Fruit fly (Drosophila melanogaster): ENCODE measurements around the gene CG6885.

CG6885 gene

DNA sequence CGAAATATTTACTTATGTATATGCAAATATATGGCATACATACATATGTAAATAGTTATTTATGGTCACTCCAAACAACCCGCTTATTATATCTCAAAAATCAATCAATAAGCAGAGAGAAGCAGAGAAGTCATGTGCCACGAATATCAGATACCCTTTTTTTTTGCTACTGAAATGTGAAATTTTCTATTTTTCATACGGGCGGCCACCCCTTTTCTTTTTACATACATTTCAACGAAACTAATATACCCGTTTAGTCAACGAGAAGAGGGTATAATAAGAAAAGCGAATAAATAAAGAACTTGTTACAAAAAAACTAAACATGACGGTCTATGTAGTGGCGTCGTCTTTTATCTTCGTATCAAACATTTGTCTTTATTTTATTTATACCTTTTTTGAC is 40.3 kb downstream of the CG6885 start:
- no peak for TF ChIP-seq CG8478 (optimal IDR thresholded peaks at IDR 0.05)
- TF ChIP-seq CTCF (optimal IDR thresholded peaks at IDR 0.05): no peak

DNA sequence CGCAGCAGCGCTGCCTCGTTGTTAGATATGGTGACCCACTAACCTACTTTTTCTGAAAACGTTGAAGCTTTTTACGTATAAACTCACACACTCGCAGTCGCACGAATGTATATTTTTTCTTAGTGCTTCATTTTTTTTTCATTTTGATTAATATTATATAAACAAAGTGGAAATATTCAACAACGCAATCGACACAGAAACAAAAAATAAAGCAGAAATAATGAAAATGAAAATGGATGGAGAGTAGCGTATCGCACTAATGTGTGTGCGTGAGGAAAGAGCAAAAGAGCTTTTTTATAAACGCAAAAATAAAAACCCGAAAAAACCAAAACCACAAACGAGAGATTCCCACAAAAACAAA is 41.8 kb downstream of the CG6885 start:
- no peak for TF ChIP-seq CG8478 (optimal IDR thresholded peaks at IDR 0.05)
- no peak for TF ChIP-seq CTCF (optimal IDR thresholded peaks at IDR 0.05)

DNA sequence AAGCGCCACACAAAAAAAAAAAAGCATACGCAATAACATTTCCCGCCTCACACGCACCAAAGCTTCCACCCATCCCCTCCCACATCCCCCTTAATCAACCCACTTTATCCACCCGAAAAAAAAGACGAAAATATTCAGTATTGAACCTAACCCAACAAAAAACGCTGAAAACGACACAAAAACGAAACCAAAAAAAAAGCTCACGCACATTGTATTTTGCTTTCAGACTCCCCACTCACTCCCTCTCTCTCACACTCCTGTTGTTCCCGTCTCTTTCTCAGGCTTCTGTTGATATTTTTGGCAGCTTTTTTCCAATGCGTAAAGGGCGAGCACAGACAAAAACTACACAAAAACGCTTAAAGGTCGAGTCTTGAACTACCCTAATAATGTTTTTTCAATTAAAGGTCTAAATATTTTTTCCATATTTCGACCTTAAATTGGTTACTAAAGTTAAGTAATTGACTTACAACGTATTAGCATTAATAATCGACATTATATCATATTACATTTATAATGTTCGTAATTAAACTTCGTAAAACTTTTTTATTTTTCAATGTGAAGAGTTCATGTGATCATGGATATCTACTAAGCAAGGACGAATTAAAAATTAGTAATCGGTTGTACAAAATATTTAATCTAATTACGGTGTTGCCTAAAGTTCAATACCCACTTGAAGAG is 42.3 kb downstream of the CG6885 start:
- TF ChIP-seq CTCF (optimal IDR thresholded peaks at IDR 0.05): no peak
- TF ChIP-seq CG8478 (optimal IDR thresholded peaks at IDR 0.05): no peak

dm6 chr3L:18787882-18788281 is 43.6 kb downstream of the CG6885 start:
- TF ChIP-seq CG8478 (optimal IDR thresholded peaks at IDR 0.05): no peak
- TF ChIP-seq CTCF (optimal IDR thresholded peaks at IDR 0.05): no peak

DNA sequence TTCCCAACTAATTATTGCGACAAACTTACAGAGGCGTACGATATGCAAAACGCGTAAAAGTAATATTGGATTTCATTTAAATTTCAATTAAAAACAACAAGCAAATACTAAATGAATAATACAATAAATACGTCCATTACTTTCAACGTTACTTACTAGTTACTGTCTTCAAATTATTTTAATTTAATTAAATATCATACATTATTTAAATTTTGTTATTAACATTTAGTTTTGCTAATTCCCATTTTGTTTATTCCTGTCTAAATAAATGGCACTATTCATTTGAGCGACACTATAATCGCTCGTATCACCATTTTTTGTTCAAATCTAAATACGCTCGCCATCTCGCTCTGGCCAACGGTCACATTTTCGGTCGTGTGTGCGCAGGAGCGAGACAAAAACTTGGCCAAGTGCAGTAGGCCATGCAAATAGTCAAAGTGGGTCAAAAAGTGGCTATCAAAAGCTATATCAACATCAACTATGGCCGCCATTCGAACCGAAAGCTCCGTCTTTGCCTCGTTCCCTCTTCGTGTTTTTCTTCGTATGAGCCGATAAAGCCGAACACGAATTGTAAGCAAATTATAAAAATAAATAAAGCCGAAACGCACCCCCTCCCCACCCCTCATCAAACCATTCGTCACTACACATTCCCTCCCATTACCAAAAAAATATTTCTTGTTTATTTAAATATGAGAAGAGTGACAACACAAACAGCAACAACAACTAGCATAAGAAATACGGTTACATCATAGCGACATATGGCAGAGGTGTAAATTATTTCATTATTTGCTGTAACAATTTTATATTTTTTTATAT is 45.1 kb downstream of the CG6885 start:
- TF ChIP-seq CG8478 (optimal IDR thresholded peaks at IDR 0.05): no peak
- TF ChIP-seq CTCF (optimal IDR thresholded peaks at IDR 0.05): no peak

- TF ChIP-seq CTCF (optimal IDR thresholded peaks at IDR 0.05) (no peak), CG8478 (optimal IDR thresholded peaks at IDR 0.05) (no peak)
Observed at dm6 chr3L:18790630-18791167, 46.4 kb downstream of the CG6885 start.

- TF ChIP-seq CG8478 (optimal IDR thresholded peaks at IDR 0.05): no peak
- TF ChIP-seq CTCF (optimal IDR thresholded peaks at IDR 0.05): no peak
Observed at dm6 chr3L:18791232-18792008, 47.1 kb downstream of the CG6885 start.

dm6 chr3L:18792009-18792339 is 47.7 kb downstream of the CG6885 start:
- TF ChIP-seq CTCF (optimal IDR thresholded peaks at IDR 0.05): no peak
- no peak for TF ChIP-seq CG8478 (optimal IDR thresholded peaks at IDR 0.05)

dm6 chr3L:18792834-18793233 is 48.5 kb downstream of the CG6885 start:
- TF ChIP-seq CG8478 (optimal IDR thresholded peaks at IDR 0.05) (no peak), CTCF (optimal IDR thresholded peaks at IDR 0.05) (no peak)
